Worm (Caenorhabditis elegans): ENCODE results near the gene T05C1.5.

The T05C1.5 gene

ce11 chrII:4523122-4523672 lies 32.6 kb upstream of the T05C1.5 start, which contains the start of the genes B0304.4 and B0304.2:
TSS of gene B0304.4 (minus strand) at chrII:4523222.
TSS of gene B0304.2 (plus strand) at chrII:4523622.
- TF ChIP-seq lin-39 (tag; optimal IDR thresholded peaks at IDR 0.05) (no peak), crh-2 (tag; optimal IDR thresholded peaks at IDR 0.05) (no peak), nhr-10 (tag; optimal IDR thresholded peaks at IDR 0.05) (no peak), C34F6.9 (tag; optimal IDR thresholded peaks at IDR 0.05) (no peak), F13H6.1 (tag; optimal IDR thresholded peaks at IDR 0.05) (no peak), nhr-11 (tag; optimal IDR thresholded peaks at IDR 0.05) (no peak), ztf-1 (GFP tag; conservative IDR thresholded peaks at IDR 0.05) (no peak), egl-27 (tag; optimal IDR thresholded peaks at IDR 0.05) (no peak), ceh-16 (tag; optimal IDR thresholded peaks at IDR 0.05) (no peak)

- TF ChIP-seq aly-2 (tag; optimal IDR thresholded peaks at IDR 0.05): no peak
- no peak for TF ChIP-seq unc-55 (GFP tag; optimal IDR thresholded peaks at IDR 0.05)
- no peak for TF ChIP-seq zag-1 (tag; optimal IDR thresholded peaks at IDR 0.05)
- no peak for TF ChIP-seq lin-39 (tag; optimal IDR thresholded peaks at IDR 0.05)
- no peak for TF ChIP-seq ceh-82 (tag; optimal IDR thresholded peaks at IDR 0.05)
- TF ChIP-seq egl-27 (tag; optimal IDR thresholded peaks at IDR 0.05): no peak
- no peak for TF ChIP-seq lin-13 (GFP tag; optimal IDR thresholded peaks at IDR 0.05)
- peak in 1 of 2 experiments; percentile 45 for TF ChIP-seq lsy-2 (tag; optimal IDR thresholded peaks at IDR 0.05)
- TF ChIP-seq snpc-4 (tag; optimal IDR thresholded peaks at IDR 0.05): no peak
- TF ChIP-seq sma-9 (GFP tag; optimal IDR thresholded peaks at IDR 0.05): no peak
- no peak for TF ChIP-seq sma-9 (tag; optimal IDR thresholded peaks at IDR 0.05)
- TF ChIP-seq nhr-25 (tag; optimal IDR thresholded peaks at IDR 0.05): no peak
- no peak for TF ChIP-seq nhr-129 (tag; optimal IDR thresholded peaks at IDR 0.05)
- TF ChIP-seq unc-62 (GFP tag; optimal IDR thresholded peaks at IDR 0.05): no peak
- TF ChIP-seq F13H6.1 (tag; optimal IDR thresholded peaks at IDR 0.05): peak; percentile 32
- no peak for TF ChIP-seq mdl-1 (tag; optimal IDR thresholded peaks at IDR 0.05)
- no peak for TF ChIP-seq mab-5 (tag; optimal IDR thresholded peaks at IDR 0.05)
Observed at ce11 chrII:4519976-4520594, 29.5 kb upstream of the T05C1.5 start.

ce11 chrII:4518300-4518907 lies 27.8 kb upstream of the T05C1.5 start, which contains the start of gene hlh-1:
TSS of gene hlh-1 (plus strand) at chrII:4518574.
- TF ChIP-seq nhr-25 (tag; optimal IDR thresholded peaks at IDR 0.05) (no peak), elt-3 (tag; optimal IDR thresholded peaks at IDR 0.05) (no peak), blmp-1 (tag; optimal IDR thresholded peaks at IDR 0.05; ENCODE audit: insufficient read depth) (no peak), ceh-16 (tag; optimal IDR thresholded peaks at IDR 0.05) (no peak), lsy-2 (tag; optimal IDR thresholded peaks at IDR 0.05) (peak; percentile 16 to 83), sma-9 (GFP tag; optimal IDR thresholded peaks at IDR 0.05) (peak; percentile 56), sma-9 (tag; optimal IDR thresholded peaks at IDR 0.05) (no peak), ama-1 (optimal IDR thresholded peaks at IDR 0.05) (no peak), C34F6.9 (tag; optimal IDR thresholded peaks at IDR 0.05) (peak; percentile 0), F13H6.1 (tag; optimal IDR thresholded peaks at IDR 0.05) (peak; percentile 71), nhr-129 (tag; optimal IDR thresholded peaks at IDR 0.05) (peak; percentile 66), ztf-4 (tag; optimal IDR thresholded peaks at IDR 0.05) (peak; percentile 4)

- TF ChIP-seq fos-1 (tag; optimal IDR thresholded peaks at IDR 0.05) (no peak), ZK546.5 (tag; optimal IDR thresholded peaks at IDR 0.05) (no peak), nhr-12 (tag; optimal IDR thresholded peaks at IDR 0.05) (no peak), nhr-21 (tag; optimal IDR thresholded peaks at IDR 0.05) (no peak), unc-62 (GFP tag; optimal IDR thresholded peaks at IDR 0.05) (no peak), sma-3 (GFP tag; optimal IDR thresholded peaks at IDR 0.05) (no peak), nhr-6 (tag; optimal IDR thresholded peaks at IDR 0.05) (no peak), sem-4 (tag; optimal IDR thresholded peaks at IDR 0.05) (no peak), ztf-1 (GFP tag; conservative IDR thresholded peaks at IDR 0.05) (no peak), zag-1 (tag; optimal IDR thresholded peaks at IDR 0.05) (no peak), egl-27 (tag; optimal IDR thresholded peaks at IDR 0.05) (no peak), mab-5 (tag; optimal IDR thresholded peaks at IDR 0.05) (no peak), lin-11 (tag; optimal IDR thresholded peaks at IDR 0.05) (no peak), ama-1 (optimal IDR thresholded peaks at IDR 0.05) (no peak)
Observed at ce11 chrII:4517254-4517653, 26.6 kb upstream of the T05C1.5 start.

All from whole organism, L2 larva.